Worm (Caenorhabditis elegans): ENCODE measurements around the gene srx-135.

DNA sequence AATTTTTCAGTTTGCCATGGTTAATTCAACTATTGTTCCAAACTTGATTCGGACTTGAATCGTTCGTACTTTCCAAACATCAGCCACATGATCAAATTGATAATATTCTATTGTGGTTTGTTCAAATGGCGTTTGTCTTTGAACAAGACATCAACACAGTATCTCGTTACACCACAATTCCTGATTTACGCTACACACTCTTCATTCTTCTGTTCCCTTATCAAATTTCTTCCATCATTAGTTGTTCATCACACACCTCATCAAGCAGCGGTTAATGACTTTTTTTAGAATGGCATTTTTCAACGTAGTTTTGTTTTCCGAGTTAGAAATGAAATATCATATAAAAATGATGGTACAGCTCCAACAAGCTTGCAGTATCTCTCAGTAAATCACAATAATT is 19.2 kb downstream of the srx-135 start:
- TF ChIP-seq ahr-1 (tag; optimal IDR thresholded peaks at IDR 0.05) = no peak
- no peak for TF ChIP-seq ceh-9 (tag; optimal IDR thresholded peaks at IDR 0.05)
- no peak for TF ChIP-seq ceh-22 (tag; optimal IDR thresholded peaks at IDR 0.05)
- no peak for TF ChIP-seq fkh-6 (tag; optimal IDR thresholded peaks at IDR 0.05)
- TF ChIP-seq fkh-10 (GFP tag; optimal IDR thresholded peaks at IDR 0.05) = no peak
- no peak for TF ChIP-seq pqm-1 (tag; optimal IDR thresholded peaks at IDR 0.05)
- TF ChIP-seq lim-6 (tag; optimal IDR thresholded peaks at IDR 0.05) = no peak
- TF ChIP-seq pag-3 (tag; optimal IDR thresholded peaks at IDR 0.05; ENCODE audit: borderline replicate concordance) = no peak
